Fruit fly (Drosophila melanogaster) S2 (cell line): ENCODE results near the gene CG9459.

Source experiments
- CG8478 ChIP-seq: fragments of >200 bp; optimal IDR thresholded peaks from 2 replicates; lab custom pipeline; 2018
- CTCF ChIP-seq, 2 experiments: fragments of >200 bp; optimal IDR thresholded peaks; 2 replicates each; lab custom pipeline; 2018

CG9459 gene

DNA sequence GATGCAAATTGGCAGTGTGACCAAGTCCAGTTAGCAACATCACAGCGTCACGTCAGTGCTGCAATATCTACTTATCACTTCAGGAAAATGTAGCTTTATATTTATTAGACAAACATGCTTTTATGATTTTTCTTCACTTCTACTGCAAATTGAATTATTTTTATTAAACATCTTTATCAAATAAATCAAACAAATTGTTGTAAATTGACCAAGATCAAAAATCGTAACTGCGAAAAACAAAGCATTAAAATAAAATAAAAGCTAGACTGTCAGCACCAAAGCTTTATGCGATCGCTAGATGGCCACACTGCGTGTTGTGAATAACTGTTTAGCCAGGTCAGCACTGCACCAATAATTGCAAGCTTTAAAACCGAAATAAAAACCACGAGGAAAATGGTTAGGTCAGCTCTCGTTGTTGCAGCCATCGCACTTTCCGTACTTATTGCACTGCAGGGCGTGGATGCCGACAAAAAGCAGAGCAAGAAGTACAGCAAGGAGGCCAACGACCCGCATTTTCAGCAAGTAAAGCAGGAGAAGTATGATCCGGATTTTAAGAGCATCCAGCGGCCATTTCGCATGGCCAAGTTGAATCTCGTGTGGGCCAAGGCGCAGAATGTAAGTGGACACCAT lies 26.9 kb downstream of the CG9459 start, which contains the start of the genes CG12945 and CG8507:
Gene CG12945, minus strand, starts transcription at position 45 of the 630 bp plus-strand sequence.
Gene CG8507, plus strand, starts transcription at position 307 of the 630 bp plus-strand sequence.
- TF ChIP-seq CTCF (optimal IDR thresholded peaks at IDR 0.05; lab: Kevin White, UChicago) (no peak), CG8478 (lab: Kevin White, UChicago) (no peak)

DNA sequence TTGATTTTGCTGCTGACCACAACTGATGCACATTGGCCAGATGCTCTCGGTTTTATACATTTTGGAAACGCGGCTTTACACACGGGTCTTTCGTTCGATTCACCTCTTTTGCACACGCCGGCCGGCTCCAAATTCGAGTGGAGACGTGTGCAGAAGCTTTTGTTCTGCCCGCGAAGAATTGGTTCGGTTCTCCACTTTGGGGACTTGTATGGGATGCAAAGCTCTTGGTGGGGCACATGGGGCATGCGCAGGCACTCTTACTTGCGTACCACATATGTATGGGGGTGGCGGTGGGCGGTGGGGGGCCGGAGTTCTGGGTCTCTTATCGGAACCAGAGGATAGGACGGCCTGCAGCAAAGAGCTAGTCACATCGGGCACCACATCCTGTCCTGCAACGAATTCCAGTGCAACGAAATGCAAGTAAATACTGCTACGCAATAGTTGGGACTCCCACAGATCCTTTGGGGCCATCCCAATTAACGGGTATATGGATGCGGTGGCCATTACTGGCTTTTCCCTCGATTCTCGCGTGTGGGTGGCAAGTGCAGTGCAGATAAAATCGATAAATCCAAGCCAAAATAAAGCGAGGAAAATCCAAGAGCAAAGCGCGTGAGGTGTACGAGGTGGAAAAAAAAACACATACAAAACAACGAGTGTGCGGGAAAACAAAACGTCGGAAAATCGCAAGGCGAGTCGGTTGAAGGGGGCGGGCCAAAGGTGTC lies 33.7 kb downstream of the CG9459 start, which contains the start of the genes MtnA and CG8500:
Gene MtnA, minus strand, starts transcription at position 30 of the 722 bp plus-strand sequence.
Gene CG8500, plus strand, starts transcription at position 313 of the 722 bp plus-strand sequence.
- TF ChIP-seq CG8478 (lab: Kevin White, UChicago) (no peak), CTCF (optimal IDR thresholded peaks at IDR 0.05; lab: Kevin White, UChicago) (no peak)

DNA sequence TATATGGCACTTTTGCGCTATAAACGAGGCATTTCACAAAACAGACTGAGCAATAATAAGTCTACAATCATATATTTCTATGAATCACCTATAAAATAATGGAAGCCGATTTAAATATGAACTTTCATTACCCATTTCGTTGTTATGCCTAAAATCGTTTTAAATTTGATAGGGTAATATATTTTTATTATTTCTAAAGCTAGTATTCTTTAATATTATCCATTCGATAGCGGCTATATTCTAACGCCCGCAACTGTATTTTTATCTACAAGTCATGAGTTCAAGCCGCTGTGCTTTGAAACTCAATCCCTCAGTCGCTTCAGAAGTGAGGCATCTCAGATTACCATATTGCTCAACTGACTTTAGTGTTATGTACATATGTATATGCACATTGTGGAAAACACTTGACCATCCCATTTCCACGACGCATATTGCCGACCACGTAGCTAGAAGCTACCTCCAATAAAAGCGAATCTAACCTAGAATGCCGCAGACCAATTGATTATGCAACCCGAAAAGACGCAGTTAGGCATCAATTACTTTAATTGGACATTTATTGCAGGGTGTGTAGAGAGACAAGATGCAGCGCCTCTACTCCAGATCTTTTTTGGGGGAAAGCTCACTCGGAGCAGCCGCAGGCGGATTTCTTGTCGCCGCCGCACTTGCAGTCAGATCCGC lies 34.8 kb downstream of the CG9459 start:
- no peak for TF ChIP-seq CG8478 (lab: Kevin White, UChicago)
- no peak for TF ChIP-seq CTCF (optimal IDR thresholded peaks at IDR 0.05; lab: Kevin White, UChicago)

DNA sequence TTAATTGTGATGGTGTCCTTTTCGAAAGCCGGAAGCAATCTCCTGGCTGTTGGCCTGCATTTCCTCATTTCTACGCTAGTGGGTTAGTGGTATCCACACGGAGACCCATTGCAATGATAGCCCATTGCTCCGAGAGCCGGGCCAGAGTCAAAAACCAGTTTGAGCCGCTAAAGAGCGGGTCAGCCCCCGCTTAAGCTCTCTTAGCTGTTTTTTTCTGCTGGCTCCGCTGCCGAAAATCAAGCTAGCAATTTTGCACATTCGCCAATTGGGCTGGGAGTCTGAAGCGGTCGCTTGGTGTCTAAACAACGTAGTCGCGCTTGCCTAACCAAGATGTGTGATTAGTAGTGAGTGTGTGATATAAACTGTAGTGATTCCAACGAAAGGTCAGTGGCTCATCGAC lies 38.4 kb downstream of the CG9459 start, which contains the start of gene CG12947:
Gene CG12947, plus strand, starts transcription at position 301 of the 400 bp plus-strand sequence.
- TF ChIP-seq CTCF (optimal IDR thresholded peaks at IDR 0.05; lab: Kevin White, UChicago) = no peak
- no peak for TF ChIP-seq CG8478 (lab: Kevin White, UChicago)

DNA sequence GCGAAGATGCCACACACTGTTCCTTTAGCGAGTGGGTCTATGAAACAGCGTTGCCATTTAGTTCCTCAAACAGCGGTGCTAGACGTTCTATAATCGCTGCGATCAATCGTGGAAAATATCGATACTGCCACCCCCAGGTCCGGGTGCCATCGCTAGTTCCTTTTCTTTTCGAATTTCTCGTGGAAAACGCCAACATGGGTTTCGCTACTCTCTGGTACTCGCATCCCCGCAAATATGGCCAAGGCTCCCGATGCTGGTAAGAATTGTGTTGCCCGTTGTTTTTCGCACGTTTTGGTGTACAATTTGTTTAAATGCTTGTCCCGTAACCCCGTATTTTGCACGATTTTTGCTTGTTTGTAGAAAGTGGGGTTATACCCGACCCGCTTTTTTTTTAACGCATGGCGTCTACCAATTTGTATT lies 40.2 kb downstream of the CG9459 start, which contains the start of gene RpS29:
Gene RpS29, plus strand, starts transcription at position 102 of the 420 bp plus-strand sequence.
- no peak for TF ChIP-seq CG8478 (lab: Kevin White, UChicago)
- TF ChIP-seq CTCF (optimal IDR thresholded peaks at IDR 0.05; lab: Kevin White, UChicago) = peak; percentile 60 to 70

DNA sequence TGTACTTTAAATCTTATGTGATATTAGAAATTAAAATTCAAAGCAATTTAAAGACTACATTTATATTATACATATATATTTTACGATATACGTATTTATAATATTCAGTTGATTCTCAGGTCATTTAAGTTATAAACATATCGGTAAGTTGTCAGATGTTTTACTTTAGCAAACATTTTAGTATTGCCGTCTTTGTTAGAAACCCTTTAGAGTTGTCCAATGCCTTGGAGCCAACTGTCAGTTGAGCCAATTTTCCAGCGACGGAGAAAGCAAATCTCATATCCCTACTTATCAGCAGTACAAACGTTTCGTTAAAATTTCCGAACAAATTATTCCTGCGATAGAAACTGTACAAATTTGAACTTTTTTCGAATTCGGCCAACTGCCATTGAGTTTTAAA lies 43.4 kb downstream of the CG9459 start, which contains the start of gene topi:
Gene topi, plus strand, starts transcription at position 301 of the 400 bp plus-strand sequence.
- TF ChIP-seq CTCF (optimal IDR thresholded peaks at IDR 0.05; lab: Kevin White, UChicago) (no peak), CG8478 (lab: Kevin White, UChicago) (no peak)

DNA sequence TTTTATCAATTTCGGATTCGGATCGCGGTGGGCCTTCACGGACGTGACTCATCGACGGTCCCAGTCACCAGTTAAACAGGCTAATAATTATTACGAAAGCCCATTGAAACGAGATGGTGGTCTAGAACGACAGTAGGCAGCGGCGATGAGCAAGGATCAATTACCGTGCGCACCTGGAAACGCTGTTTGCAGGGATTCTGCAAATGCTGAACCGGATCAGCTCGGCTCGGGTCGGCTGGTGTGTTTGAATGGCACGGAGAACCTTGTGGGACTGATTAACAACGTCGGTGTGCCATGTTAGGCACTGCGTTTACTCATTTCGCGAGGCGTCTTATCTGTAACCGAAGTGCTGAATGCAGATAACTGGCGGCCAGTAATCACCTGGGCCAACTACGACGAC lies 44.0 kb downstream of the CG9459 start, which contains the start of gene Whamy:
Gene Whamy, minus strand, starts transcription at position 273 of the 400 bp plus-strand sequence.
- TF ChIP-seq CTCF (optimal IDR thresholded peaks at IDR 0.05; lab: Kevin White, UChicago) (no peak), CG8478 (lab: Kevin White, UChicago) (no peak)

DNA sequence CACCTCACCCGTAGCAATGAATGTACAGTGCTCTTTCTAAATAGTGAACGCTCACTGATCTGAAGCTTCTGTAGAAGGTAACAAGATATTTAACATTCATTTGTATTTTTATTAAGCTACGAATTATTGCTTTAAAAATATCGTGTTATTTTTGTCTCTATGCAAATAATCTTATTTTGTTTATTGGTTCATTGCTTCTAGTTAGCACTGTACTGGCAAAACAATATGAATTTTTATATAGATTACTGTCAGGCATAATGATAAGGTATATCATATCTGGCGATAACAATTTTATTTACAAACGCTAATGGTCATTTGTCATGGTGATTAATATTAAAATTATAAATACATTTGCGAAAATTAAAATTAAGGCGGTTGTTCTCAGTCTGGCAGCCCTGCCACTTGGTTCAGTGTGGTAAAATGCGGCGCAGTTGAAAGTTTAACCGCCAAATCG lies 46.6 kb downstream of the CG9459 start, which contains the start of gene CG9471:
Gene CG9471, minus strand, starts transcription at position 24 of the 454 bp plus-strand sequence.
- TF ChIP-seq CTCF (optimal IDR thresholded peaks at IDR 0.05; lab: Kevin White, UChicago) (no peak), CG8478 (lab: Kevin White, UChicago) (no peak)

DNA sequence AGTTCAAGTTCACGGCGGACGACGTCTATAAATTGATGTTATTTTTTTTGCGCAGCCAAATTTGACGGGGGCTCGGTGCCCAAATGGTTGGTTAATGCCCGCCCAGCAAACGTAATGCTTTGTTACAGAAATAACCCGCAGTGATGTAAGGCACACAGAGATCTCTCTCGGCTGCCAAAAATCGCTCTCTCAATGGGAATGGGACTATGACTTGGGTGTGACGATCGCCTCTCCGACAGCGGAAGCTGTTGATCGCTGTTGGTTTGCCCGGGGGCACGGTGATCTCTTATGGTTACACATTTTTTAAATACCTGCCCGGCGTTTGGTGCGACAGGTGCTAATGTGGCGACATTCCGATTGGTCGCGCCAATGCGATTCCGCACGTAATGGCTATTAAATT lies 48.1 kb downstream of the CG9459 start:
- TF ChIP-seq CTCF (optimal IDR thresholded peaks at IDR 0.05; lab: Kevin White, UChicago) = no peak
- TF ChIP-seq CG8478 (lab: Kevin White, UChicago) = no peak

DNA sequence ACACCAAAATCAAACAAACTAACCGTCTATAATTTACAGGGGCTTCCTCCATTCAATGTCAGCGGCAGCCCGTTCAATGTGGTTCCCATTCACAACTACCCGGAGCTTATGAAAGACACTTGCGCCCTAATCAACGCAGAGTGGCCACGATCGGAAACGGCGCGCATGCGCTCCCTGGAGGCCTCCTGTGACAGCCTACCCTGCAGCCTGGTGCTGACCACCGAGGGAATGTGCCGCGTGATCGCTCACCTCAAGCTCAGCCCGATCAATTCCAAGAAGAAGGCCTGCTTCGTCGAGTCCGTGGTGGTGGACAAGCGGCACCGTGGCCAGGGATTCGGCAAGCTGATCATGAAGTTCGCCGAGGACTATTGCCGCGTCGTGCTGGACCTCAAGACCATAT lies 49.3 kb downstream of the CG9459 start, which contains the start of gene MED6:
Gene MED6, minus strand, starts transcription at position 101 of the 400 bp plus-strand sequence.
- no peak for TF ChIP-seq CG8478 (lab: Kevin White, UChicago)
- TF ChIP-seq CTCF (optimal IDR thresholded peaks at IDR 0.05; lab: Kevin White, UChicago) = no peak

DNA sequence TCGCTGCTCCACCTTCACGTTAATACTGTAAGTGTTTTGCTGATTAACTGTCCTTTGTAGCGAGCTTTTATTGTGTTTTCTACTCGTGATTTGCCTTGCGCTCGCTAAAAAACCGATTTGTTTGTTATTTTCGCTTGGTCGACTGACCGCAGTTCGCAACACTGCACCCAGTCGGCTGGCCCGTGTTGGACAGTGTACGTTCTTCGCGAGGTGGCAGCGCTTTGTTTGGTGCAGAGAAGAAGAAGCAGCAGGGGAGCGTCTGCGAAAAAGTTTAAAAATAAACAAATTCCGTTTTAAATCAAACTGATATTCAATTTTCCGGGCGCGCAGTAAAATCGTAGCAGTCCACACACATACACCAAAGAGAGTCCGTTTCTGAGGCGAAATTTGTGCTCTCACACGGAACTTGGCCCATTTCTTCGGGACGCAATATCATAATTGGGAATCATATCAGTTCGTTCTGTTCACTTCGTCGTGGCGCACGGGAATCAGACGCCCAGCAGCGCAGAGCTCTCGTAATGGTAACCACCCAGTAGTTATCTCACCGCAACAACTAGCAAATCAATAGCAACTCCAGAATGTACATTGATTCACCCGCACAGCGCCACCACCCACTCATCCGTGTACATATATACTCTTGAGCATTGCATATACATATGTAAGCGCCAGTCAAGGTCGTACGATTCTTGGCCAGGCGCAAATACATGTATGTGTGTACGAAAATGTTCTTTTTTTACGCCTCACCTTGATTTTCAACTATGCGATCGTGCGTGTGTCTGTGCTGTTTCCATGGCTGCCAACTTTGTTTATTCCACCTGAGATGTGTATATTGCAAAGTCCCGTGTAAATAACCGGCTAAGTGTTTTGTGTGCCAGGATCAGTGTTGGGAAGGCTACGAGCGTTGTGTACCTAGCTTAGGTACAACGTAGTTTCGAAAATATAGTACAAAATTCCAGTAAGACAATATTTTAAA lies 50.3 kb downstream of the CG9459 start, which contains the start of gene Naa80:
Gene Naa80, plus strand, starts transcription at position 215 of the 973 bp plus-strand sequence.
- TF ChIP-seq CG8478 (lab: Kevin White, UChicago) (no peak), CTCF (optimal IDR thresholded peaks at IDR 0.05; lab: Kevin White, UChicago) (peak in 1 of 2 experiments; percentile 16)
